Worm (Caenorhabditis elegans): ENCODE measurements around the gene F52C9.5.

- TF ChIP-seq aly-1 (tag; optimal IDR thresholded peaks at IDR 0.05) = no peak
- no peak for TF ChIP-seq ama-1 (optimal IDR thresholded peaks at IDR 0.05)
- no peak for TF ChIP-seq ceh-13 (GFP tag; optimal IDR thresholded peaks at IDR 0.05)
- TF ChIP-seq B0310.2 (tag; optimal IDR thresholded peaks at IDR 0.05) = no peak
- no peak for TF ChIP-seq pes-1 (GFP tag; IDR thresholded peaks at IDR 0.05)
- TF ChIP-seq ets-7 (tag; optimal IDR thresholded peaks at IDR 0.05) = no peak
- TF ChIP-seq tra-4 (tag; optimal IDR thresholded peaks at IDR 0.05) = no peak
- TF ChIP-seq ceh-36 (tag; optimal IDR thresholded peaks at IDR 0.05) = no peak
These were observed 38.5 kb downstream of the F52C9.5 start for ce11 chrIII:5340530-5340929.
